Fruit fly (Drosophila melanogaster) whole organism, pupa: ENCODE results near the gene CG12974.

Experiments
- CG10348 ChIP-seq: fragments of 200-800 bp; sonication (Bioruptor generic); IDR thresholded peaks from 2 replicates; pipeline ENCODE4 v1.3.6; 2022; ENCODE audit warnings: missing biosample characterization, missing genetic modification characterization
- CG12605 ChIP-seq: fragments of 200-800 bp; sonication (Bioruptor generic); IDR thresholded peaks from 2 replicates; pipeline ENCODE4 v1.3.6; 2022; ENCODE audit warnings: missing biosample characterization, missing genetic modification characterization
- CG13204 ChIP-seq: fragments of 200-800 bp; sonication (Bioruptor generic); optimal IDR thresholded peaks from 2 replicates; lab custom pipeline; 2018; ENCODE audit warnings: missing biosample characterization, mild to moderate bottlenecking, missing genetic modification characterization, moderate library complexity
- CG14655 ChIP-seq: fragments of 200-800 bp; sonication (Bioruptor generic); optimal IDR thresholded peaks from 3 replicates; lab custom pipeline; 2017; ENCODE audit warnings: mild to moderate bottlenecking, missing biosample characterization, missing genetic modification reagents, missing genetic modification characterization
- CG15710 ChIP-seq: fragments of 200-800 bp; sonication (Bioruptor generic); optimal IDR thresholded peaks from 2 replicates; lab custom pipeline; 2018; ENCODE audit warnings: missing biosample characterization, mild to moderate bottlenecking, missing genetic modification characterization, moderate library complexity
- CG17806 ChIP-seq: fragments of 200-800 bp; sonication (Bioruptor generic); optimal IDR thresholded peaks from 2 replicates; lab custom pipeline; 2018; ENCODE audit warnings: missing biosample characterization, mild to moderate bottlenecking, missing genetic modification characterization, moderate library complexity
- CG32121 ChIP-seq: fragments of 200-800 bp; sonication (Bioruptor generic); IDR thresholded peaks from 2 replicates; pipeline ENCODE4 v1.3.6; 2022; ENCODE audit warnings: missing biosample characterization, missing genetic modification characterization
- CG34367 ChIP-seq: fragments of 200-800 bp; sonication (Bioruptor generic); optimal IDR thresholded peaks from 2 replicates; lab custom pipeline; 2018; ENCODE audit warnings: missing biosample characterization, mild to moderate bottlenecking, missing genetic modification characterization
- CG4496 ChIP-seq: fragments of 200-800 bp; sonication (Bioruptor generic); IDR thresholded peaks from 3 replicates; pipeline ENCODE4 v1.3.6; 2022; ENCODE audit warnings: missing biosample characterization, missing genetic modification characterization
- CG8159 ChIP-seq: fragments of 200-800 bp; sonication (Bioruptor generic); optimal IDR thresholded peaks from 3 replicates; lab custom pipeline; 2018; ENCODE audit warnings: missing biosample characterization, mild to moderate bottlenecking, missing genetic modification characterization, moderate library complexity
- CG8301 ChIP-seq: fragments of 200-800 bp; sonication (Bioruptor generic); optimal IDR thresholded peaks from 2 replicates; lab custom pipeline; 2018; ENCODE audit warnings: missing biosample characterization, mild to moderate bottlenecking, missing genetic modification characterization
- CG9948 ChIP-seq: fragments of 200-800 bp; sonication (Bioruptor generic); optimal IDR thresholded peaks from 2 replicates; lab custom pipeline; 2018; ENCODE audit warnings: missing biosample characterization, mild to moderate bottlenecking, missing genetic modification characterization, moderate library complexity
- D1 ChIP-seq: fragments of 200-800 bp; sonication (Bioruptor generic); optimal IDR thresholded peaks from 2 replicates; lab custom pipeline; 2018; ENCODE audit warnings: missing biosample characterization, mild to moderate bottlenecking, missing genetic modification characterization, moderate library complexity
- EcR ChIP-seq: fragments of 200-800 bp; sonication (Bioruptor generic); optimal IDR thresholded peaks from 3 replicates; lab custom pipeline; 2019; ENCODE audit warnings: missing biosample characterization, missing genetic modification characterization, mild to moderate bottlenecking, moderate library complexity, missing genetic modification reagents
- Ets98B ChIP-seq: fragments of 200-800 bp; sonication (Bioruptor generic); IDR thresholded peaks from 2 replicates; pipeline ENCODE4 v1.3.6; 2022; ENCODE audit warnings: missing biosample characterization, missing genetic modification characterization
- Pif1A ChIP-seq: fragments of 200-800 bp; sonication (Bioruptor generic); optimal IDR thresholded peaks from 3 replicates; lab custom pipeline; 2016; ENCODE audit warnings: missing biosample characterization, missing genetic modification characterization
- Pif1B ChIP-seq: fragments of 200-800 bp; sonication (Bioruptor generic); optimal IDR thresholded peaks from 3 replicates; lab custom pipeline; 2016; ENCODE audit warnings: missing biosample characterization, missing genetic modification characterization
- Snoo ChIP-seq: fragments of 200-800 bp; sonication (Bioruptor generic); optimal IDR thresholded peaks from 3 replicates; lab custom pipeline; 2017; ENCODE audit warnings: missing biosample characterization, mild to moderate bottlenecking, missing genetic modification characterization, inconsistent platforms
- fd96Ca ChIP-seq: fragments of 200-800 bp; sonication (Bioruptor generic); IDR thresholded peaks from 3 replicates; pipeline ENCODE4 v1.3.6; 2022; ENCODE audit warnings: missing biosample characterization, missing genetic modification characterization
- gl ChIP-seq: fragments of 200-800 bp; sonication (Bioruptor generic); optimal IDR thresholded peaks from 2 replicates; lab custom pipeline; 2018; ENCODE audit warnings: missing biosample characterization, mild to moderate bottlenecking, missing genetic modification characterization
- rn ChIP-seq: fragments of 200-800 bp; sonication (Bioruptor generic); IDR thresholded peaks from 2 replicates; pipeline ENCODE4 v1.3.6; 2022; ENCODE audit warnings: missing biosample characterization, missing genetic modification characterization

Gene CG12974

dm6 chr3L:21302493-21302892 is 16.7 kb upstream of the CG12974 start:
- TF ChIP-seq CG15710 (tag; lab: Kevin White, UChicago) (no peak), CG12605 (GFP tag; lab: Robert Waterston, UW) (no peak), CG32121 (GFP tag; lab: Robert Waterston, UW) (no peak), Ets98B (no peak), CG10348 (GFP tag; lab: Robert Waterston, UW) (no peak), CG13204 (GFP tag; lab: Kevin White, UChicago) (peak; percentile 9), CG8301 (tag; lab: Kevin White, UChicago) (no peak), CG14655 (GFP tag; lab: Kevin White, UChicago) (no peak), Pif1B (GFP tag; lab: Kevin White, UChicago) (no peak), CG34367 (tag; lab: Kevin White, UChicago) (no peak), CG4496 (GFP tag; lab: Robert Waterston, UW) (no peak), fd96Ca (GFP tag; lab: Robert Waterston, UW) (no peak), EcR (GFP tag; lab: Kevin White, UChicago) (peak; percentile 96)

dm6 chr3L:21301737-21302487 is 16.1 kb upstream of the CG12974 start:
- TF ChIP-seq CG15710 (tag; lab: Kevin White, UChicago) (peak; percentile 51), CG4496 (GFP tag; lab: Robert Waterston, UW) (no peak), CG8159 (tag; lab: Kevin White, UChicago) (peak; percentile 67), EcR (GFP tag; lab: Kevin White, UChicago) (peak; percentile 91), rn (GFP tag; lab: Robert Waterston, UW) (no peak), CG9948 (tag; lab: Kevin White, UChicago) (peak; percentile 8), CG17806 (no peak)
- TF ChIP-seq, all 21 proteins: peak for 4

- TF ChIP-seq fd96Ca (GFP tag; lab: Robert Waterston, UW) (no peak), CG9948 (tag; lab: Kevin White, UChicago) (no peak), Pif1B (GFP tag; lab: Kevin White, UChicago) (no peak), Pif1A (GFP tag; lab: Kevin White, UChicago) (no peak), CG8301 (tag; lab: Kevin White, UChicago) (no peak), CG8159 (tag; lab: Kevin White, UChicago) (no peak), CG32121 (GFP tag; lab: Robert Waterston, UW) (no peak), EcR (GFP tag; lab: Kevin White, UChicago) (no peak), CG13204 (GFP tag; lab: Kevin White, UChicago) (no peak), gl (tag; lab: Kevin White, UChicago) (no peak), CG14655 (GFP tag; lab: Kevin White, UChicago) (no peak), Ets98B (no peak), rn (GFP tag; lab: Robert Waterston, UW) (no peak), CG17806 (no peak), CG34367 (tag; lab: Kevin White, UChicago) (no peak), Snoo (tag; lab: Kevin White, UChicago) (no peak), CG4496 (GFP tag; lab: Robert Waterston, UW) (no peak), D1 (no peak), CG10348 (GFP tag; lab: Robert Waterston, UW) (no peak), CG15710 (tag; lab: Kevin White, UChicago) (no peak)
- TF ChIP-seq, all 21 proteins: peak for 0
These were observed 14.5 kb upstream of the CG12974 start, which contains the start of gene Cpr78Cc for dm6 chr3L:21300280-21300679. Cpr78Cc (plus strand) TSS chr3L:21300580.

dm6 chr3L:21299203-21299602 is 13.4 kb upstream of the CG12974 start:
- no peak for TF ChIP-seq CG12605 (GFP tag; lab: Robert Waterston, UW)
- no peak for TF ChIP-seq CG4496 (GFP tag; lab: Robert Waterston, UW)
- no peak for TF ChIP-seq CG10348 (GFP tag; lab: Robert Waterston, UW)
- no peak for TF ChIP-seq fd96Ca (GFP tag; lab: Robert Waterston, UW)
- TF ChIP-seq CG8301 (tag; lab: Kevin White, UChicago) = no peak
- TF ChIP-seq Snoo (tag; lab: Kevin White, UChicago) = no peak
- no peak for TF ChIP-seq CG13204 (GFP tag; lab: Kevin White, UChicago)
- no peak for TF ChIP-seq Pif1B (GFP tag; lab: Kevin White, UChicago)
- TF ChIP-seq EcR (GFP tag; lab: Kevin White, UChicago) = no peak
- TF ChIP-seq Ets98B = no peak
- TF ChIP-seq gl (tag; lab: Kevin White, UChicago) = no peak
- no peak for TF ChIP-seq CG14655 (GFP tag; lab: Kevin White, UChicago)
- TF ChIP-seq CG9948 (tag; lab: Kevin White, UChicago) = no peak
- no peak for TF ChIP-seq Pif1A (GFP tag; lab: Kevin White, UChicago)
- TF ChIP-seq CG34367 (tag; lab: Kevin White, UChicago) = no peak
- no peak for TF ChIP-seq CG15710 (tag; lab: Kevin White, UChicago)
- TF ChIP-seq CG17806 = no peak
- TF ChIP-seq D1 = no peak
- no peak for TF ChIP-seq CG32121 (GFP tag; lab: Robert Waterston, UW)
- TF ChIP-seq, all 21 proteins: peak for 0

dm6 chr3L:21298375-21298774 is 12.6 kb upstream of the CG12974 start, which contains the start of gene CG43702:
CG43702 (plus strand) TSS chr3L:21298675.
- TF ChIP-seq CG15710 (tag; lab: Kevin White, UChicago) = no peak
- no peak for TF ChIP-seq CG12605 (GFP tag; lab: Robert Waterston, UW)
- no peak for TF ChIP-seq fd96Ca (GFP tag; lab: Robert Waterston, UW)
- no peak for TF ChIP-seq CG13204 (GFP tag; lab: Kevin White, UChicago)
